Fruit fly (Drosophila melanogaster) whole organism, prepupa: Measurements from ENCODE around the gene CG2059.
A peak's percentile ranks its signal among the peaks of the same experiment; 100 is the strongest.

ENCODE experiments used
- CG9139 ChIP-seq: fragments of 200-800 bp; sonication (Bioruptor generic); optimal IDR thresholded peaks from 3 replicates; lab custom pipeline; 2017; ENCODE audit warnings: missing biosample characterization, mild to moderate bottlenecking, missing genetic modification characterization
- Hr38 ChIP-seq: sonication (Bioruptor generic); optimal IDR thresholded peaks from 2 replicates; lab custom pipeline; 2016; ENCODE audit warnings: missing biosample characterization, missing genetic modification characterization
- Lpt ChIP-seq: fragments of 200-800 bp; sonication (Bioruptor generic); optimal IDR thresholded peaks from 3 replicates; lab custom pipeline; 2016; ENCODE audit warnings: missing biosample characterization, missing genetic modification characterization
- Sox15 ChIP-seq: fragments of 200-800 bp; sonication (Bioruptor generic); optimal IDR thresholded peaks from 3 replicates; lab custom pipeline; 2016; ENCODE audit warnings: missing biosample characterization, missing genetic modification characterization
- esn ChIP-seq: fragments of 200-800 bp; sonication (Bioruptor generic); optimal IDR thresholded peaks from 2 replicates; lab custom pipeline; 2016; ENCODE audit warnings: missing biosample characterization, mild to moderate bottlenecking, missing genetic modification characterization, moderate library complexity
- salr ChIP-seq, 2 experiments: fragments of 200-800 bp; sonication (Bioruptor generic); optimal IDR thresholded peaks; 3 replicates each; lab custom pipeline; 2016 to 2018; ENCODE audit warnings: missing biosample characterization in 2 of 2, missing genetic modification characterization in 2 of 2, mild to moderate bottlenecking in 1 of 2
- ss ChIP-seq, 2 experiments: fragments of 200-800 bp; sonication (Bioruptor generic); optimal IDR thresholded peaks; 2 replicates in 1 of 2; 3 replicates in 1 of 2; lab custom pipeline; 2017 to 2018; ENCODE audit warnings: mild to moderate bottlenecking in 2 of 2, missing biosample characterization in 2 of 2, missing genetic modification characterization in 2 of 2, moderate library complexity in 1 of 2

- TF ChIP-seq salr (GFP tag; optimal IDR thresholded peaks at IDR 0.05; lab: Kevin White, UChicago) (no peak), Hr38 (GFP tag; lab: Kevin White, UChicago) (no peak), CG9139 (no peak), Lpt (GFP tag; lab: Kevin White, UChicago) (no peak), esn (GFP tag; lab: Kevin White, UChicago) (no peak), Sox15 (no peak), ss (GFP tag; optimal IDR thresholded peaks at IDR 0.05; lab: Kevin White, UChicago) (peak in 1 of 2 experiments; percentile 9)
Observed at dm6 chrX:7303848-7304427, 17.8 kb downstream of the CG2059 start.
